Worm (Caenorhabditis elegans) whole organism, midembryonic: ENCODE data around the gene ttll-12.

Experiments
- T22C8.4 ChIP-seq: fragments of 200-800 bp; sonication (Bioruptor generic); IDR thresholded peaks from 2 replicates; pipeline ENCODE4 v1.3.6; 2022; ENCODE audit warnings: missing genetic modification characterization, missing compliant biosample characterization
- med-1 ChIP-seq: sonication (generic microtip); optimal IDR thresholded peaks from 2 replicates; lab custom pipeline; 2017; ENCODE audit warnings: missing genetic modification characterization, mild to moderate bottlenecking, missing compliant biosample characterization, antibody characterized with exemption, missing genetic modification reagents; ENCODE audit not compliant: insufficient read depth
- ref-1 ChIP-seq: fragments of 200-800 bp; sonication (Bioruptor generic); conservative IDR thresholded peaks from 2 replicates; pipeline ENCODE4 v1.3.6; 2022; ENCODE audit warnings: missing genetic modification reagents, missing genetic modification characterization, missing compliant biosample characterization
- tab-1 ChIP-seq: fragments of 200-800 bp; sonication (Bioruptor generic); IDR thresholded peaks from 2 replicates; pipeline ENCODE4 v1.3.6; 2022; ENCODE audit warnings: missing genetic modification characterization, missing compliant biosample characterization
- ztf-23 ChIP-seq: fragments of 200-800 bp; sonication (Bioruptor generic); IDR thresholded peaks from 2 replicates; pipeline ENCODE4 v1.3.6; 2022; ENCODE audit warnings: missing genetic modification reagents, missing genetic modification characterization, missing compliant biosample characterization

ce11 chrII:9333714-9334113 is 5.1 kb upstream of the ttll-12 start, which contains the start of gene scp-1:
- TF ChIP-seq ref-1 (GFP tag; lab: Robert Waterston, UW) (no peak), ztf-23 (no peak), tab-1 (no peak), T22C8.4 (no peak), med-1 (GFP tag; lab: Kevin White, UChicago) (no peak)
